Worm (Caenorhabditis elegans) whole organism, L4 larva: ENCODE measurements around the gene Y55F3AM.5.

ENCODE experiments used
- Y75B8A.6 ChIP-seq: fragments of 200-800 bp; sonication (Bioruptor generic); IDR thresholded peaks from 2 replicates; pipeline ENCODE4 v1.3.6; 2022; ENCODE audit warnings: missing genetic modification reagents, missing genetic modification characterization, missing compliant biosample characterization
- ama-1 ChIP-seq: fragments of 150-350 bp; optimal IDR thresholded peaks from 2 replicates; lab custom pipeline; 2014; ENCODE audit warnings: inconsistent platforms, mixed read lengths
- daf-12 ChIP-seq: fragments of 150-350 bp; optimal IDR thresholded peaks from 2 replicates; lab custom pipeline; 2014; ENCODE audit warnings: missing biosample characterization, missing genetic modification reagents, missing genetic modification characterization
- dve-1 ChIP-seq: sonication (generic microtip); optimal IDR thresholded peaks from 2 replicates; lab custom pipeline; 2017; ENCODE audit warnings: antibody characterized with exemption, mild to moderate bottlenecking, missing genetic modification characterization, missing compliant biosample characterization; ENCODE audit not compliant: insufficient read depth
- egl-27 ChIP-seq: sonication (generic microtip); optimal IDR thresholded peaks from 3 replicates; lab custom pipeline; 2017; ENCODE audit warnings: missing biosample characterization, missing genetic modification reagents, missing genetic modification characterization
- lin-39 ChIP-seq: fragments of 150-350 bp; optimal IDR thresholded peaks from 2 replicates; lab custom pipeline; 2014; ENCODE audit warnings: missing biosample characterization, missing genetic modification reagents, missing genetic modification characterization
- nhr-10 ChIP-seq: fragments of 150-350 bp; optimal IDR thresholded peaks from 2 replicates; lab custom pipeline; 2014; ENCODE audit warnings: missing biosample characterization, missing genetic modification characterization
- nhr-28 ChIP-seq: fragments of 150-350 bp; optimal IDR thresholded peaks from 2 replicates; lab custom pipeline; 2014; ENCODE audit warnings: missing biosample characterization, missing genetic modification characterization
- unc-130 ChIP-seq: sonication (generic microtip); optimal IDR thresholded peaks from 2 replicates; lab custom pipeline; 2016; ENCODE audit warnings: missing genetic modification reagents, missing genetic modification characterization, missing compliant biosample characterization

ce11 chrIV:1011776-1012175 lies 12.8 kb downstream of the Y55F3AM.5 start:
- TF ChIP-seq daf-12 (tag; lab: Kevin White, UChicago) (no peak), egl-27 (no peak), nhr-10 (tag; lab: Kevin White, UChicago) (no peak), nhr-28 (no peak), Y75B8A.6 (GFP tag; lab: Robert Waterston, UW) (no peak), lin-39 (tag; lab: Kevin White, UChicago) (no peak), ama-1 (no peak), unc-130 (GFP tag; lab: Kevin White, UChicago) (no peak), dve-1 (tag; lab: Kevin White, UChicago) (no peak)
